Fruit fly (Drosophila melanogaster) whole organism, embryonic: ENCODE measurements around the gene CG9737.

Source experiments
- Bdp1 ChIP-seq: fragments of 200-800 bp; sonication (Bioruptor generic); optimal IDR thresholded peaks from 3 replicates; lab custom pipeline; 2016; ENCODE audit warnings: missing biosample characterization, missing genetic modification characterization
- Bteb2 ChIP-seq: fragments of 200-800 bp; sonication (Bioruptor generic); optimal IDR thresholded peaks from 2 replicates; lab custom pipeline; 2016; ENCODE audit warnings: missing biosample characterization, missing genetic modification characterization
- CG13296 ChIP-seq: fragments of 200-800 bp; sonication (Bioruptor generic); optimal IDR thresholded peaks from 3 replicates; lab custom pipeline; 2018; ENCODE audit warnings: missing biosample characterization, mild to moderate bottlenecking, missing genetic modification characterization
- CG3726 ChIP-seq: fragments of 200-800 bp; sonication (Bioruptor generic); IDR thresholded peaks from 3 replicates; pipeline ENCODE4, ENCODE4 v1.3.6; 2022; ENCODE audit warnings: missing biosample characterization, missing genetic modification characterization
- CkIIα-i1 ChIP-seq: fragments of 200-800 bp; sonication (Bioruptor generic); IDR thresholded peaks from 2 replicates; pipeline ENCODE4 v1.3.6; 2022; ENCODE audit warnings: missing biosample characterization, missing genetic modification characterization
- E2f2 ChIP-seq: fragments of 200-800 bp; sonication (Bioruptor generic); IDR thresholded peaks from 2 replicates; pipeline ENCODE4 v1.3.6; 2022; ENCODE audit warnings: missing biosample characterization, missing genetic modification characterization
- Gsc ChIP-seq: fragments of 200-800 bp; sonication (Bioruptor generic); IDR thresholded peaks from 2 replicates; pipeline ENCODE4 v1.3.6; 2022; ENCODE audit warnings: missing biosample characterization, missing genetic modification characterization
- Med ChIP-seq: fragments of 200-800 bp; sonication (Bioruptor generic); peaks from one replicate; lab custom pipeline; 2016; ENCODE audit warnings: missing biosample characterization, missing genetic modification characterization, mild to moderate bottlenecking, inconsistent platforms, moderate library complexity
- ase ChIP-seq: fragments of 200-800 bp; sonication (Bioruptor generic); IDR thresholded peaks from 3 replicates; pipeline ENCODE4 v1.3.6; 2022; ENCODE audit warnings: missing biosample characterization, missing genetic modification characterization

DNA sequence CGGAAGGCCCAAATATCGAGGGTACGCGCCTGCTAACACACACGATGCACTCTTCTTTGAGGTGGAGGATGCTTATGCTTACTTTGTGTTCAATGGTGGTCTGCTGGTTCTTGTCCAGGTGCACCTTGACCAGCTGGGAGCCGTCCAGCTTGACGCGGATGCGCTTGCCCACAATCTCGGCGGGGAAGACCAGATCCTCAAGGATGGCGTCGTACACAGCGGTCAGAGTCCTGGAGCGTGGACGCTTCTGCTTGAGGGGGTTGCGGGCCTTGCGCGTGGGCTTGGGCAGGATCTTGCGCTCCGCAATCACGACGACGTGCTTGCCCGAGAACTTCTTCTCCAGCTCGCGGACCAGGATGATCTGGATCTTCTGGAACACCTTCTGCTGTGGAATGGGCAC is 35.1 kb downstream of the CG9737 start:
- no peak for TF ChIP-seq E2f2 (GFP tag; lab: Robert Waterston, UW)
- TF ChIP-seq CG13296 (GFP tag; lab: Kevin White, UChicago), result no peak
- no peak; the same call in 2 of the 3 replicates for TF ChIP-seq CG3726 (GFP tag; lab: Robert Waterston, UW)
- no peak for TF ChIP-seq Bteb2 (GFP tag; lab: Kevin White, UChicago)
- no peak for TF ChIP-seq CkIIα-i1 (GFP tag; lab: Robert Waterston, UW)
- TF ChIP-seq ase (GFP tag; lab: Robert Waterston, UW), result no peak
- TF ChIP-seq Med (GFP tag; lab: Kevin White, UChicago), result peak; percentile 80
- no peak for TF ChIP-seq Gsc (GFP tag; lab: Robert Waterston, UW)
- no peak for TF ChIP-seq Bdp1 (GFP tag; lab: Kevin White, UChicago)
